Fruit fly (Drosophila melanogaster) whole organism, embryonic: Measurements from ENCODE around the gene Smvt.

ENCODE experiments used
- Abd-B ChIP-seq: fragments of 200-800 bp; sonication (Bioruptor generic); optimal IDR thresholded peaks from 2 replicates; lab custom pipeline; 2018; ENCODE audit warnings: missing biosample characterization, mild to moderate bottlenecking, missing genetic modification characterization, moderate library complexity
- Blimp-1 ChIP-seq: fragments of 200-800 bp; sonication (Bioruptor generic); optimal IDR thresholded peaks from 3 replicates; lab custom pipeline; 2018; ENCODE audit warnings: missing biosample characterization, missing genetic modification characterization, mild to moderate bottlenecking, moderate library complexity, missing genetic modification reagents
- CG1024 ChIP-seq: fragments of 200-800 bp; sonication (Bioruptor generic); IDR thresholded peaks from 2 replicates; pipeline ENCODE4 v1.3.6; 2022; ENCODE audit warnings: missing biosample characterization, missing genetic modification characterization
- CG10321 ChIP-seq: fragments of 200-800 bp; sonication (Bioruptor generic); IDR thresholded peaks from 2 replicates; pipeline ENCODE4 v1.3.6; 2022; ENCODE audit warnings: missing biosample characterization, missing genetic modification characterization
- CG10543 ChIP-seq: fragments of 200-800 bp; sonication (Bioruptor generic); optimal IDR thresholded peaks from 3 replicates; lab custom pipeline; 2017; ENCODE audit warnings: missing biosample characterization, mild to moderate bottlenecking, missing genetic modification characterization, moderate library complexity
- CG10959 ChIP-seq: fragments of 200-800 bp; sonication (Bioruptor generic); IDR thresholded peaks from 2 replicates; pipeline ENCODE4 v1.3.6; 2022; ENCODE audit warnings: missing biosample characterization, missing genetic modification characterization
- CG11696 ChIP-seq: fragments of 200-800 bp; sonication (Bioruptor generic); IDR thresholded peaks from 2 replicates; pipeline ENCODE4 v1.3.6; 2022; ENCODE audit warnings: missing biosample characterization, missing genetic modification characterization
- CG12299 ChIP-seq: fragments of 200-800 bp; sonication (Bioruptor generic); optimal IDR thresholded peaks from 2 replicates; lab custom pipeline; 2018; ENCODE audit warnings: missing biosample characterization, mild to moderate bottlenecking, missing genetic modification characterization
- CG2120 ChIP-seq: fragments of 200-800 bp; sonication (Bioruptor generic); optimal IDR thresholded peaks from 3 replicates; lab custom pipeline; 2016; ENCODE audit warnings: missing biosample characterization, missing genetic modification characterization
- CG2129 ChIP-seq: fragments of 200-800 bp; sonication (Bioruptor generic); IDR thresholded peaks from 2 replicates; pipeline ENCODE4 v1.3.6; 2022; ENCODE audit warnings: missing biosample characterization, missing genetic modification characterization; ENCODE audit not compliant: partially characterized antibody
- CG2712 ChIP-seq: fragments of 200-800 bp; optimal IDR thresholded peaks from 3 replicates; lab custom pipeline; 2019; ENCODE audit warnings: missing biosample characterization, mild to moderate bottlenecking, missing genetic modification characterization, moderate library complexity
- CG30431 ChIP-seq: fragments of 200-800 bp; sonication (Bioruptor generic); optimal IDR thresholded peaks from 2 replicates; lab custom pipeline; 2017; ENCODE audit warnings: missing biosample characterization, missing genetic modification characterization
- CG33213 ChIP-seq: fragments of 200-800 bp; sonication (Bioruptor generic); optimal IDR thresholded peaks from 3 replicates; lab custom pipeline; 2016; ENCODE audit warnings: missing biosample characterization, missing genetic modification characterization
- CG33557 ChIP-seq: fragments of 200-800 bp; sonication (Bioruptor generic); optimal IDR thresholded peaks from 2 replicates; lab custom pipeline; 2019; ENCODE audit warnings: missing biosample characterization, mild to moderate bottlenecking, missing genetic modification characterization, moderate library complexity
- CG4854 ChIP-seq: fragments of 200-800 bp; sonication (Bioruptor generic); optimal IDR thresholded peaks from 2 replicates; lab custom pipeline; 2016; ENCODE audit warnings: missing biosample characterization, missing genetic modification characterization, inconsistent platforms
- CG5245 ChIP-seq: fragments of 200-800 bp; sonication (Bioruptor generic); optimal IDR thresholded peaks from 3 replicates; lab custom pipeline; 2016; ENCODE audit warnings: missing biosample characterization, missing genetic modification characterization
- CG6272 ChIP-seq: fragments of 200-800 bp; sonication (Bioruptor generic); IDR thresholded peaks from 2 replicates; pipeline ENCODE4 v1.3.6; 2022; ENCODE audit warnings: missing biosample characterization, missing genetic modification characterization
- CG6654 ChIP-seq: fragments of 200-800 bp; sonication (Bioruptor generic); optimal IDR thresholded peaks from 2 replicates; lab custom pipeline; 2017; ENCODE audit warnings: missing biosample characterization, mild to moderate bottlenecking, missing genetic modification characterization
- CG7271 ChIP-seq: fragments of 200-800 bp; sonication (Bioruptor generic); optimal IDR thresholded peaks from 2 replicates; lab custom pipeline; 2018; ENCODE audit warnings: missing biosample characterization, mild to moderate bottlenecking, missing genetic modification characterization, moderate library complexity
- CG7372 ChIP-seq: fragments of 200-800 bp; sonication (Bioruptor generic); IDR thresholded peaks from 2 replicates; pipeline ENCODE4 v1.3.6; 2022; ENCODE audit warnings: missing biosample characterization, missing genetic modification characterization
- CG9727 ChIP-seq: fragments of 200-800 bp; sonication (Bioruptor generic); optimal IDR thresholded peaks from 3 replicates; lab custom pipeline; 2017; ENCODE audit warnings: missing biosample characterization, mild to moderate bottlenecking, missing genetic modification characterization
- CG9797 ChIP-seq: fragments of 200-800 bp; sonication (Bioruptor generic); optimal IDR thresholded peaks from 3 replicates; lab custom pipeline; 2018; ENCODE audit warnings: missing biosample characterization, mild to moderate bottlenecking, missing genetic modification characterization
- CkIIα-i1 ChIP-seq: fragments of 200-800 bp; sonication (Bioruptor generic); IDR thresholded peaks from 2 replicates; pipeline ENCODE4 v1.3.6; 2022; ENCODE audit warnings: missing biosample characterization, missing genetic modification characterization
- D ChIP-seq, 2 experiments: fragments of 200-800 bp in 1 of 2; fragments of >200 bp in 1 of 2; sonication (Bioruptor generic) in 1 of 2; optimal IDR thresholded peaks; 2 replicates in 1 of 2; 3 replicates in 1 of 2; lab custom pipeline; 2017; ENCODE audit warnings: mild to moderate bottlenecking in 1 of 2, missing biosample characterization in 1 of 2, missing genetic modification characterization in 1 of 2, missing genetic modification reagents in 1 of 2
- Dll ChIP-seq: fragments of 200-800 bp; sonication (Bioruptor generic); IDR thresholded peaks from 4 replicates; pipeline ENCODE4 v1.3.6; 2022; ENCODE audit warnings: missing biosample characterization, missing genetic modification characterization; ENCODE audit not compliant: partially characterized antibody
- Doc3 ChIP-seq: fragments of 200-800 bp; sonication (Bioruptor generic); IDR thresholded peaks from 3 replicates; pipeline ENCODE4 v1.3.6; 2022; ENCODE audit warnings: missing biosample characterization, missing genetic modification characterization; ENCODE audit not compliant: partially characterized antibody
- E2f1 ChIP-seq: fragments of 200-800 bp; sonication (Bioruptor generic); IDR thresholded peaks from 2 replicates; pipeline ENCODE4 v1.3.6; 2022; ENCODE audit warnings: missing biosample characterization, missing genetic modification characterization
- Ets97D ChIP-seq: fragments of 200-800 bp; sonication (Bioruptor generic); optimal IDR thresholded peaks from 3 replicates; lab custom pipeline; 2016; ENCODE audit warnings: missing biosample characterization, missing genetic modification characterization
- Fer2 ChIP-seq: fragments of 200-800 bp; sonication (Bioruptor generic); optimal IDR thresholded peaks from 2 replicates; lab custom pipeline; 2018; ENCODE audit warnings: missing biosample characterization, mild to moderate bottlenecking, missing genetic modification characterization, moderate library complexity
- HHEX ChIP-seq: fragments of 200-800 bp; sonication (Bioruptor generic); optimal IDR thresholded peaks from 3 replicates; lab custom pipeline; 2017; ENCODE audit warnings: missing biosample characterization, mild to moderate bottlenecking, missing genetic modification characterization, missing genetic modification reagents
- Hr3 ChIP-seq: fragments of 200-800 bp; sonication (Bioruptor generic); optimal IDR thresholded peaks from 3 replicates; lab custom pipeline; 2016; ENCODE audit warnings: missing biosample characterization, missing genetic modification characterization
- Jarid2 ChIP-seq: fragments of 200-800 bp; sonication (Bioruptor generic); optimal IDR thresholded peaks from 3 replicates; lab custom pipeline; 2017; ENCODE audit warnings: mild to moderate bottlenecking, missing biosample characterization, missing genetic modification reagents, missing genetic modification characterization
- Lpt ChIP-seq: fragments of >200 bp; optimal IDR thresholded peaks from 2 replicates; lab custom pipeline; 2018; ENCODE audit warnings: missing biosample characterization, missing genetic modification characterization
- MTF-1 ChIP-seq: fragments of 200-800 bp; sonication (Bioruptor generic); optimal IDR thresholded peaks from 2 replicates; lab custom pipeline; 2018; ENCODE audit warnings: missing biosample characterization, mild to moderate bottlenecking, missing genetic modification characterization, borderline replicate concordance
- Mes4 ChIP-seq: fragments of 200-800 bp; sonication (Bioruptor generic); optimal IDR thresholded peaks from 2 replicates; lab custom pipeline; 2016; ENCODE audit warnings: missing biosample characterization, missing genetic modification characterization
- Rx ChIP-seq: fragments of 200-800 bp; sonication (Bioruptor generic); IDR thresholded peaks from 2 replicates; pipeline ENCODE4 v1.3.6; 2022; ENCODE audit warnings: missing biosample characterization, missing genetic modification characterization
- ab ChIP-seq: fragments of 200-800 bp; sonication (Bioruptor generic); optimal IDR thresholded peaks from 2 replicates; lab custom pipeline; 2016; ENCODE audit warnings: missing biosample characterization, missing genetic modification characterization
- croc ChIP-seq: fragments of 200-800 bp; sonication (Bioruptor generic); conservative IDR thresholded peaks from 3 replicates; pipeline ENCODE4 v1.3.6; 2022; ENCODE audit warnings: missing biosample characterization, missing genetic modification characterization
- da ChIP-seq: fragments of 200-800 bp; sonication (Bioruptor generic); optimal IDR thresholded peaks from 2 replicates; lab custom pipeline; 2016; ENCODE audit warnings: missing biosample characterization, missing genetic modification characterization
- dati ChIP-seq: fragments of 200-800 bp; sonication (Bioruptor generic); IDR thresholded peaks from 2 replicates; pipeline ENCODE4 v1.3.6; 2022; ENCODE audit warnings: missing biosample characterization, missing genetic modification characterization
- dysf ChIP-seq: fragments of 200-800 bp; sonication (Bioruptor generic); IDR thresholded peaks from 3 replicates; pipeline ENCODE4 v1.3.6; 2022; ENCODE audit warnings: missing biosample characterization, missing genetic modification characterization
- esg ChIP-seq: fragments of 200-800 bp; sonication (Bioruptor generic); conservative IDR thresholded peaks from 2 replicates; pipeline ENCODE4 v1.3.6; 2022; ENCODE audit warnings: missing biosample characterization, missing genetic modification characterization
- grn ChIP-seq: fragments of 200-800 bp; sonication (Bioruptor generic); optimal IDR thresholded peaks from 3 replicates; lab custom pipeline; 2017; ENCODE audit warnings: missing biosample characterization, missing genetic modification characterization
- gro ChIP-seq: fragments of 200-800 bp; sonication (Bioruptor generic); optimal IDR thresholded peaks from 2 replicates; lab custom pipeline; 2016; ENCODE audit warnings: missing biosample characterization, missing genetic modification characterization
- ken ChIP-seq: fragments of 200-800 bp; sonication (Bioruptor generic); IDR thresholded peaks from 3 replicates; pipeline ENCODE4 v1.3.6; 2022; ENCODE audit warnings: missing biosample characterization, missing genetic modification characterization
- mirr ChIP-seq: fragments of 200-800 bp; sonication (Bioruptor generic); optimal IDR thresholded peaks from 3 replicates; lab custom pipeline; 2018; ENCODE audit warnings: missing biosample characterization, mild to moderate bottlenecking, missing genetic modification characterization
- run ChIP-seq: fragments of 200-800 bp; sonication (Bioruptor generic); optimal IDR thresholded peaks from 3 replicates; lab custom pipeline; 2018; ENCODE audit warnings: missing biosample characterization, mild to moderate bottlenecking, missing genetic modification characterization
- scrt ChIP-seq: fragments of 200-800 bp; sonication (Bioruptor generic); optimal IDR thresholded peaks from 2 replicates; lab custom pipeline; 2018; ENCODE audit warnings: missing biosample characterization, mild to moderate bottlenecking, missing genetic modification characterization, moderate library complexity
- sens ChIP-seq: fragments of 200-800 bp; sonication (Bioruptor generic); peaks from one replicate; lab custom pipeline; 2016; ENCODE audit warnings: missing biosample characterization, missing genetic modification characterization
- tin ChIP-seq: fragments of 200-800 bp; sonication (Bioruptor generic); optimal IDR thresholded peaks from 3 replicates; lab custom pipeline; 2016; ENCODE audit warnings: missing biosample characterization, missing genetic modification characterization

Gene Smvt

dm6 chr3R:31723206-31723933 lies 38.0 kb downstream of the Smvt start (continued):
- TF ChIP-seq tin (no peak), CG12299 (tag; lab: Kevin White, UChicago) (no peak), CG10959 (GFP tag; lab: Robert Waterston, UW) (no peak), D (optimal IDR thresholded peaks at IDR 0.05; lab: Kevin White, UChicago) (no peak), D (GFP tag; optimal IDR thresholded peaks at IDR 0.05; lab: Kevin White, UChicago) (no peak), esg (GFP tag; lab: Robert Waterston, UW) (no peak), CG6654 (GFP tag; lab: Kevin White, UChicago) (no peak), Abd-B (GFP tag; lab: Kevin White, UChicago) (no peak), MTF-1 (GFP tag; lab: Kevin White, UChicago) (no peak), CG7271 (no peak), ken (no peak), CG7372 (no peak), CG33213 (GFP tag; lab: Kevin White, UChicago) (no peak), Lpt (GFP tag; lab: Kevin White, UChicago) (no peak), CG33557 (GFP tag; lab: Kevin White, UChicago) (no peak), Hr3 (GFP tag; lab: Kevin White, UChicago) (no peak), Mes4 (GFP tag; lab: Kevin White, UChicago) (no peak), Fer2 (no peak), dati (GFP tag; lab: Robert Waterston, UW) (no peak), CG9797 (no peak), gro (GFP tag; lab: Kevin White, UChicago) (no peak), Doc3 (GFP tag; lab: Robert Waterston, UW) (no peak), sens (GFP tag; lab: Kevin White, UChicago) (peak; percentile 88), CG2120 (GFP tag; lab: Kevin White, UChicago) (peak; percentile 22), CkIIα-i1 (GFP tag; lab: Robert Waterston, UW) (no peak), CG1024 (no peak), Rx (GFP tag; lab: Robert Waterston, UW) (no peak), CG10321 (no peak), da (GFP tag; lab: Kevin White, UChicago) (no peak), grn (GFP tag; lab: Kevin White, UChicago) (no peak), CG11696 (GFP tag; lab: Robert Waterston, UW) (no peak), run (no peak), E2f1 (GFP tag; lab: Robert Waterston, UW) (no peak), CG2129 (GFP tag; lab: Robert Waterston, UW) (no peak), HHEX (GFP tag; lab: Kevin White, UChicago) (no peak), CG5245 (no peak), CG6272 (GFP tag; lab: Robert Waterston, UW) (no peak), CG30431 (no peak), scrt (GFP tag; lab: Kevin White, UChicago) (no peak), Dll (GFP tag; lab: Robert Waterston, UW) (no peak), croc (GFP tag; lab: Robert Waterston, UW) (peak; percentile 13; the same call in 1 of the 3 replicates), mirr (GFP tag; lab: Kevin White, UChicago) (no peak), ab (GFP tag; lab: Kevin White, UChicago) (no peak), CG4854 (no peak), CG10543 (GFP tag; lab: Kevin White, UChicago) (no peak), Jarid2 (GFP tag; lab: Kevin White, UChicago) (peak; percentile 6), Blimp-1 (GFP tag; lab: Kevin White, UChicago) (peak; percentile 34), dysf (peak; percentile 58; the same call in 2 of the 3 replicates), CG2712 (tag; lab: Kevin White, UChicago) (peak; percentile 49), CG9727 (peak; percentile 46), Ets97D (GFP tag; lab: Kevin White, UChicago) (no peak)
